Fruit fly (Drosophila melanogaster): ENCODE measurements around the gene ACXC.

DNA sequence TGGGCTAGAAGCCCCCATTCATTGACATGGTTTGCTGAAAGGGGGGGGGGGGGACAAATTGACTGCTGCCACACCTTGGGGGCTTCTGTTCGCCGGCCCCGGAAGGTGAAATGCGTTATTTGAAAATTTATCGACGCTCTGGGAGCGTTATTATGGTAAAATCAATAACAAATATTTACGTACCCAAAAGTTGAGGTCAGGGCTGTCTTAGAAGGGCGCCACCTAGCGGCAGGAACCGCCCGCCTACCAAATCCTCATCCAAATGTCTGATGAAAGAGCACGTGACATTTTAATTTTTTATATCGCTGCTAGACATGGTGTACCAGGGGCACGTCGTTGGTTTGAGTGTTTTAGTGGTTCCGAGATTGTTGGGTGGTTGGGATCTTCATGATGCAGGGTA is 31.9 kb upstream of the ACXC start:
- no peak for TF ChIP-seq CG8478 (optimal IDR thresholded peaks at IDR 0.05)
- peak; percentile 73 to 75 for TF ChIP-seq CTCF (optimal IDR thresholded peaks at IDR 0.05)
